Fruit fly (Drosophila melanogaster) S2 (cell line): ENCODE measurements around the gene CG14947.

Experiments
- CG8478 ChIP-seq: fragments of >200 bp; optimal IDR thresholded peaks from 2 replicates; lab custom pipeline; 2018
- CTCF ChIP-seq, 2 experiments: fragments of >200 bp; optimal IDR thresholded peaks; 2 replicates each; lab custom pipeline; 2018

Gene CG14947

dm6 chr2L:12075850-12076249 is at the start of gene CG14947:
Gene CG14947 (plus strand): TSS chr2L:12076100.
- no peak for TF ChIP-seq CTCF (optimal IDR thresholded peaks at IDR 0.05; lab: Kevin White, UChicago)

DNA sequence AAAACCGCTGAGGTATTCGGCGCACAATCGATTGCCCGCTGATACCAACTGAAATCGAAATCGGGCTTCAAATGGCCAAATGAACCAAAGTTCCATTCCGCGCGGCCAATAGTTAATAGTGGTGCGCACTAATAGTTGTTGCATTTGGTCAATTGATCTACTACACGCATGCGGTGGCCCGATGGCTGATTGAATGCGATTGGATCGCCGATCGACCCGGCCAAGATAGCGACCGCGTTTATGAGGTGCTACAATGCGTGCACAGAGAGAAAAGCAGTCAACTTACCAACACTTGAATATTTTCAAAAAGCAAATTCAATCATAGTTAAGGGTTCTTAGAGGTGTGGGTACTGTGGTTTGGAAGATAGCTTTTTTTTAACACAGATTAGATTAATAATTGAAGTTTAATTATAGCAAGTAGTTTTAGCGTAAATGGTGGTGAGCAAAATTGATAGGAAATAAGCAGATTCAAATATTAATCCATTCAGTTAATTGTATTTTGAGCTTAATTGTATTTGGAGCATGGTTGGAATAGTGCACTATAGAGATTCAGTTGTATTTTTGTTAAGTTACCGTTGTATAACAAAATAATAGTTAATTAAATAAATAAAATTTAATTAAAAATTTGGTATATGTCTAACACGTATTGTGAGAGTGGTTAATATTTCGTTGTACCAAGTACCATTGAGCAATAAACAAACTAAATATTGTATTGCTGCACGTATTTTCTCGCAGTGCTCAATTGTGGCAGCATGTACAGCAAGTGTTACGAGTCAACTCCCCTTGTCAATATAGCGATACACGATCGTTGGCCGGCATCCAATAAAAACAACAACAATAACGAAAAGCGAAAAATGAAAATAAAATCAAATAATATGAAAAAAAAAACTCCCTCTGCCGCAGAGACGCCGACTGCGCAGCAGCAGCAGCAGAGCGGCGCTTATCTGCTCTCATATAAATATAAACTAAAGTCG is 49.2 kb upstream of the CG14947 start:
- TF ChIP-seq CG8478, result no peak
- no peak for TF ChIP-seq CTCF (optimal IDR thresholded peaks at IDR 0.05; lab: Kevin White, UChicago)

- TF ChIP-seq CG8478 (no peak), CTCF (optimal IDR thresholded peaks at IDR 0.05; lab: Kevin White, UChicago) (no peak)
Observed at dm6 chr2L:12027435-12027834, 48.5 kb upstream of the CG14947 start, which contains the start of gene dmGlut. Gene dmGlut (plus strand): TSS chr2L:12027438.

dm6 chr2L:12028102-12028501 is 47.8 kb upstream of the CG14947 start:
- TF ChIP-seq CG8478, result no peak
- no peak for TF ChIP-seq CTCF (optimal IDR thresholded peaks at IDR 0.05; lab: Kevin White, UChicago)

dm6 chr2L:12028808-12029207 is 47.1 kb upstream of the CG14947 start:
- no peak for TF ChIP-seq CTCF (optimal IDR thresholded peaks at IDR 0.05; lab: Kevin White, UChicago)
- no peak for TF ChIP-seq CG8478

dm6 chr2L:12029594-12030197 is 46.2 kb upstream of the CG14947 start:
- TF ChIP-seq CTCF (optimal IDR thresholded peaks at IDR 0.05; lab: Kevin White, UChicago), result no peak
- no peak for TF ChIP-seq CG8478

dm6 chr2L:12030552-12031131 is 45.3 kb upstream of the CG14947 start:
- TF ChIP-seq CG8478 (no peak), CTCF (optimal IDR thresholded peaks at IDR 0.05; lab: Kevin White, UChicago) (no peak)

dm6 chr2L:12033890-12034289 is 42.0 kb upstream of the CG14947 start, which contains the start of gene CG18788:
Gene CG18788 (plus strand): TSS chr2L:12034190.
- TF ChIP-seq CG8478 (no peak), CTCF (optimal IDR thresholded peaks at IDR 0.05; lab: Kevin White, UChicago) (no peak)

- TF ChIP-seq CG8478, result no peak
- TF ChIP-seq CTCF (optimal IDR thresholded peaks at IDR 0.05; lab: Kevin White, UChicago), result no peak
Observed at dm6 chr2L:12038177-12038581, 37.7 kb upstream of the CG14947 start, which contains the start of gene Tom70. Gene Tom70 (minus strand): TSS chr2L:12038511.

dm6 chr2L:12040510-12040909 is 35.4 kb upstream of the CG14947 start, which contains the start of gene CG6766:
Gene CG6766 (minus strand): TSS chr2L:12040689.
- TF ChIP-seq CTCF (optimal IDR thresholded peaks at IDR 0.05; lab: Kevin White, UChicago) (no peak), CG8478 (no peak)

DNA sequence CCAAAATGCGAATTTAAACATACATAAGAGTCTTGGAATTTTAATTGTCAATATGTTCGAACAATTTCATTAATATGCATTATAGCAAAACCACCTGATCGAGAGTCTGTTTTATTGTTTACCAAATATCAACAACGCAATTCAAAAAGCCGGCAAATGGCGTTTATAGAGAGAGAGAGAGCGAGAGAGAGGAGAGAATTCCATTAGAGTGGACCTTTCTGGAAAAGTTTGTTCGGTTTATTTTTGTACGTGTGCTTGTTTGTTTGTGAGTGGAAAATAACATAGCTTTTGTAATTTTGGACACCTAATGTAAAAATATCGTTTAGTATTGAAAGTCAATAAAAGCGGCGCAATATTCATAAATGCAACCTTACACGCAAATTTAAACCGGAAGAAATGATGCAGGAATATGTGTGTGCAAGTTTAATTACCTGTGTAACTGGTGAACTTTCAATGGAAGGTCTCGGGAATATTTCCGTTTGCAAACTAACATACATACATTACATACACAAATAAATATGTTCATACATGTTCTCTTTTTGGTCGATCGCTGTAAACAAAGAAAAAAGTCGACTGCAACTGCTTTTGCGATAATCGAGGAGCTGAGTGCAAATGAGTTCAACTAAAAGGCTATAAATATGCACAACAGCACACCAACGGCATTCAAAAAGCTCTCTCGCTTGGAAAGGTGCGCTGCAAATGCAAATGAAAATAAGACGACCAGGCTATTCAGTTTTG is 31.1 kb upstream of the CG14947 start, which contains the start of gene CG6785:
CG6785 (minus strand) TSS at position 588 of the 738 bp plus-strand sequence.
- TF ChIP-seq CTCF (optimal IDR thresholded peaks at IDR 0.05; lab: Kevin White, UChicago) (no peak), CG8478 (no peak)

dm6 chr2L:12045578-12045940 is 30.3 kb upstream of the CG14947 start:
- TF ChIP-seq CTCF (optimal IDR thresholded peaks at IDR 0.05; lab: Kevin White, UChicago) (no peak), CG8478 (no peak)

DNA sequence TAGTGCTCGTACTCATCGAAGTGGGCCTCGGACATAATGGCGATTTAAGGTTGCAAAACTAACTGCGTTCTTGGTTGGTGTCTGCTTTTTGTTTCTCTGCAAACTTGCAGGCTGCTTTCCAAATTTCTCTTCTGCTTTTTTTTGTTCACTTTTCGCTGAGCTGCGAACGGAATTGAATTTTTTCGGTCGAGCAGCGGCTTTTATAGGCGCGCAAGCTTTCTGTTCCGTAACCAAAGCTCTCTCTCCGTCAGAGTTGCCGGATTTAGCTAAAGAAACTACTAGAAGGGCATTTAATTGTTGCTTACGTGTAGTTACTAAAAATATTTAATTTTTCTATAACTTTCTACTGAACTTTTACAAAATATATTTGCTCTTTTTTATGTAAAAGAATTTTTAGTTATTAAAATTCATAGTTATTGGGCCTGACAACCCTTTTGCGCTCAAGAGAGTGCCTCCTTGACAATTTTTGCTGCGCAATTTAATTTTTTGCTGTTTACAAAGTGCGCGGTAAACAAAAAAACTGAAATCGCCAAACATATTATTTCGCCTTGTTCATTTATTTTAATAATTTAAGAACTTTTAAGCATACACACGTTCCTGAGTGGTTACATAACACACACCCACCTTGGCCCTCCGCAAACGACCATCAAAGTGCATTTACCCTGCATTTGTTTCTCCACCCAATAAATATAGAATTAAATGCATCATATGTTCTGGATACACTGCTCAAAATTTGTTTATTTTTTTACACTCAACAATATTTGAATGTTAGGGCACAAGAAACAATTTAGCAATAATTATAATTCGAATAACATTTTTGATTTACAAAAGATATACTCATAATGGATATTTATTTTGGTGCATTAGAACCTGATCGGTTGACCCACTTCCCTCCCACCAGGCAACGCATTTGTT is 29.7 kb upstream of the CG14947 start, which contains the start of gene CG6770:
CG6770 (minus strand) TSS at position 178 of the 915 bp plus-strand sequence.
- TF ChIP-seq CTCF (optimal IDR thresholded peaks at IDR 0.05; lab: Kevin White, UChicago) (no peak), CG8478 (no peak)

DNA sequence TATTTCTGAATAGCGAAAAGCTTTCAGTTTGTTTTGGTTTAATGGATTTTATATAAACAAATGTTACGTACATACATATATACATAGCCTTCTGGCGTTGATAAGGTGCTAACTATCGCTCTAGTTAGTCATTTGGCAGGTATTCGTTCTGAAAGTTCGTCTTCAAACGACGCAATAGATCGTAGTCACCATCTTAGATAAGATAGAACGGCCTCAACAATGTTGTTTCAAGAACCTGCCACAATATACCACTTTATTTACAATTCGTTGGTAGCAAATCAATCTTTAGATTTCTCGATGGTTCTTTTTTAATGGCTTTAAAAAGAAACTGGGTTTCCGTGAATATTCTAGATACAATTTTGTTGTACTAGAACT is 29.1 kb upstream of the CG14947 start:
- TF ChIP-seq CTCF (optimal IDR thresholded peaks at IDR 0.05; lab: Kevin White, UChicago), result no peak
- TF ChIP-seq CG8478, result no peak
